Fruit fly (Drosophila melanogaster) whole organism, prepupa: Measurements from ENCODE around the gene Indy.

Experiments
- CG6854 ChIP-seq: fragments of 200-800 bp; sonication (Bioruptor generic); optimal IDR thresholded peaks from 2 replicates; lab custom pipeline; 2017; ENCODE audit warnings: missing biosample characterization, mild to moderate bottlenecking, missing genetic modification characterization
- Eip78C ChIP-seq: fragments of 200-800 bp; sonication (Bioruptor generic); peaks from one replicate; lab custom pipeline; 2016; ENCODE audit warnings: missing biosample characterization, missing genetic modification characterization
- Ets96B ChIP-seq: fragments of 200-800 bp; optimal IDR thresholded peaks from 2 replicates; lab custom pipeline; 2019; ENCODE audit warnings: missing biosample characterization, mild to moderate bottlenecking, missing genetic modification characterization, moderate library complexity
- OdsH ChIP-seq: fragments of 200-800 bp; sonication (Bioruptor generic); optimal IDR thresholded peaks from 3 replicates; lab custom pipeline; 2016; ENCODE audit warnings: missing biosample characterization, missing genetic modification characterization
- fd59A ChIP-seq: fragments of 200-800 bp; sonication (Bioruptor generic); optimal IDR thresholded peaks from 2 replicates; lab custom pipeline; 2017; ENCODE audit warnings: missing biosample characterization, mild to moderate bottlenecking, missing genetic modification characterization, missing genetic modification reagents
- salr ChIP-seq, 2 experiments: fragments of 200-800 bp; sonication (Bioruptor generic); optimal IDR thresholded peaks; 3 replicates each; lab custom pipeline; 2016 to 2018; ENCODE audit warnings: missing biosample characterization in 2 of 2, missing genetic modification characterization in 2 of 2, mild to moderate bottlenecking in 1 of 2
- topi ChIP-seq: fragments of 200-800 bp; sonication (Bioruptor generic); optimal IDR thresholded peaks from 3 replicates; lab custom pipeline; 2016; ENCODE audit warnings: missing biosample characterization, missing genetic modification characterization

- TF ChIP-seq Ets96B (tag; lab: Kevin White, UChicago): no peak
- TF ChIP-seq CG6854 (GFP tag; lab: Kevin White, UChicago): no peak
- no peak for TF ChIP-seq Eip78C
- TF ChIP-seq OdsH: no peak
- no peak for TF ChIP-seq topi (GFP tag; lab: Kevin White, UChicago)
- no peak for TF ChIP-seq fd59A (GFP tag; lab: Kevin White, UChicago)
- TF ChIP-seq salr (GFP tag; optimal IDR thresholded peaks at IDR 0.05; lab: Kevin White, UChicago): no peak
Measured at dm6 chr3L:18863327-18863726, 17.3 kb upstream of the Indy start, which contains the start of gene CG6865.
